Worm (Caenorhabditis elegans): Measurements from ENCODE around the gene dap-3.
A peak's percentile ranks its signal among the peaks of the same experiment; 100 is the strongest.

The dap-3 gene

ce11 chrII:10556550-10557205, 24.3 kb upstream of the dap-3 start:
- TF ChIP-seq hlh-8 (tag; optimal IDR thresholded peaks at IDR 0.05) (no peak), elt-2 (tag; optimal IDR thresholded peaks at IDR 0.05) (peak; percentile 25)

DNA sequence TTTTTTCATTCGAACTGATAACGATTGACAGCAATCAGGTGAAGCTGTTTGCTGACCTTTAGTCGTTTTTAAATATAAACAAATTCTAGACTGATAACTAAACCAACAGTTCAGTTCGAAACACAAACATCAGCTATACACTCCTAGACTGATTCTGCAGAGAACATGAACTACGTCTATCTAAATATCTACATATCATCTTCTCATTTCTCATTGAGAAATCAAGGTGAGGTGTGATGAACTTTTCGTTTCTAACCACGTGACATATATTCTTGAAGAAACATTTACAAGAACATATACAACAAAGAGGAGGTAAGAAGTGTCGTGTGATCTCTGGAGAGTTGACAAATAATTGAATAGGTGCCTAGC, 23.7 kb upstream of the dap-3 start:
- no peak for TF ChIP-seq syd-9 (tag; optimal IDR thresholded peaks at IDR 0.05)
- TF ChIP-seq hlh-30 (tag; optimal IDR thresholded peaks at IDR 0.05; ENCODE audit: insufficient read depth) = peak; percentile 43
- TF ChIP-seq unc-42 (tag; optimal IDR thresholded peaks at IDR 0.05) = no peak
- TF ChIP-seq sox-4 (tag; optimal IDR thresholded peaks at IDR 0.05) = no peak
- TF ChIP-seq ceh-30 (tag; optimal IDR thresholded peaks at IDR 0.05) = no peak

ce11 chrII:10558345-10558744, 22.6 kb upstream of the dap-3 start:
- TF ChIP-seq eyg-1 (tag; optimal IDR thresholded peaks at IDR 0.05) (no peak), unc-3 (GFP tag; conservative IDR thresholded peaks at IDR 0.05) (no peak), unc-3 (tag; optimal IDR thresholded peaks at IDR 0.05) (no peak), hlh-15 (tag; optimal IDR thresholded peaks at IDR 0.05) (no peak), npax-4 (tag; optimal IDR thresholded peaks at IDR 0.05) (no peak), hlh-30 (tag; optimal IDR thresholded peaks at IDR 0.05; ENCODE audit: insufficient read depth) (peak; percentile 50), unc-42 (tag; optimal IDR thresholded peaks at IDR 0.05) (no peak)

- TF ChIP-seq nfya-1 (tag; optimal IDR thresholded peaks at IDR 0.05) (peak; percentile 24), dmd-4 (tag; optimal IDR thresholded peaks at IDR 0.05; ENCODE audit: borderline replicate concordance) (no peak), tbx-7 (tag; optimal IDR thresholded peaks at IDR 0.05) (no peak), odd-2 (tag; optimal IDR thresholded peaks at IDR 0.05) (no peak), nhr-232 (tag; optimal IDR thresholded peaks at IDR 0.05) (no peak), hlh-30 (tag; optimal IDR thresholded peaks at IDR 0.05; ENCODE audit: insufficient read depth) (peak; percentile 85), nhr-11 (tag; optimal IDR thresholded peaks at IDR 0.05) (no peak), ztf-16 (tag; optimal IDR thresholded peaks at IDR 0.05) (no peak), tbx-2 (tag; optimal IDR thresholded peaks at IDR 0.05) (peak; percentile 11), hlh-6 (tag; optimal IDR thresholded peaks at IDR 0.05) (no peak), pag-3 (tag; optimal IDR thresholded peaks at IDR 0.05; ENCODE audit: borderline replicate concordance) (no peak), pqm-1 (tag; optimal IDR thresholded peaks at IDR 0.05) (no peak), ceh-9 (tag; optimal IDR thresholded peaks at IDR 0.05) (no peak), ref-2 (tag; optimal IDR thresholded peaks at IDR 0.05) (peak; percentile 34), ceh-34 (tag; optimal IDR thresholded peaks at IDR 0.05) (no peak), fkh-10 (GFP tag; optimal IDR thresholded peaks at IDR 0.05) (no peak), K02D7.2 (tag; optimal IDR thresholded peaks at IDR 0.05) (no peak), unc-42 (tag; optimal IDR thresholded peaks at IDR 0.05) (peak; percentile 49), pha-4 (tag; optimal IDR thresholded peaks at IDR 0.05) (no peak), ceh-22 (tag; optimal IDR thresholded peaks at IDR 0.05) (no peak), unc-55 (GFP tag; optimal IDR thresholded peaks at IDR 0.05) (no peak), lim-6 (tag; optimal IDR thresholded peaks at IDR 0.05) (no peak), npax-4 (tag; optimal IDR thresholded peaks at IDR 0.05) (no peak), pha-2 (tag; optimal IDR thresholded peaks at IDR 0.05) (no peak), ceh-2 (tag; optimal IDR thresholded peaks at IDR 0.05) (no peak), mec-3 (tag; optimal IDR thresholded peaks at IDR 0.05; ENCODE audit: borderline replicate concordance) (no peak), ceh-48 (tag; optimal IDR thresholded peaks at IDR 0.05) (no peak), ceh-18 (tag; optimal IDR thresholded peaks at IDR 0.05) (peak; percentile 17), fax-1 (tag; optimal IDR thresholded peaks at IDR 0.05) (no peak), ceh-6 (GFP tag; optimal IDR thresholded peaks at IDR 0.05) (no peak), sox-4 (tag; optimal IDR thresholded peaks at IDR 0.05) (no peak)
Measured at ce11 chrII:10558962-10559415, 21.9 kb upstream of the dap-3 start.
